Fruit fly (Drosophila melanogaster): Measurements from ENCODE around the gene CG5895.

CG5895 gene

DNA sequence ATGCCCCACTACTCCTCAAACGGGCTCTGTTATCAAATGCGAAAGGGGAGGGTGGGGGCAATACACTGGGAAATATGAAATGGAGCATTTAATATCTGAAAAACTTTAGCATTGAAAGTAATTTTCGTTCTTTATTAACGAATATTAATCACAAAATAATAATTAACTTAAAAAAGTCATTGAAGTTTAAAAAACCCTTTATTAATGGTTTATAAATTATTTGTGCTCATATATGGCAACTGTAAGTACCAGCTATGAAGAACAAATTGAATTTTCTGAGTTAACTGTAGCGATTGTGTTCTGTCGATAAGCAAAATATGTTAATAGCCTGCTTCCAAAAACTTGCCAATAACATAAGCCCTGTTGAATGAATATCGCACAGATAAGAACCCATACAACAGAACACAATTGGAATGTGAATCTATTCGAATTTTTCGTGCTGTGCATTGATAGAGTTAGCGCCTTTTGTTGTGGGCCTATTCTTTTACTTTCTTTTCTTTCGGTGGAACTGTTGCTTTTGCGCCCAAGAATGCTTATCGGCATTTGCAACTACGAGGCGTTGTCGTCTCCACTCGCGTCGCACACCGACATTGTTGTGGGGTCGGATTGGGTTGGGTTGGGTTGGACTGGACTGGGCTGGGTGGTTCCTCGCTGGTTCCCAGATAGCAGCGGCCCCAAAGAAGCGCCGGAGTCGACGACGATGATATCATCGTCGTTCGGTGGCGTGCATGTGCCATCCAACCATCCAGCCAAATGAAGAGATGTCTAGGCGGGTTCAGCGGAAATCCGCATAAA, 25.7 kb downstream of the CG5895 start (continued):
- no peak for TF ChIP-seq CoRest (tag; optimal IDR thresholded peaks at IDR 0.05)
- peak; percentile 68; the same call in 1 of the 3 replicates for TF ChIP-seq CG6175 (GFP tag; IDR thresholded peaks at IDR 0.05)
- peak; percentile 59 for TF ChIP-seq CG17385 (GFP tag; optimal IDR thresholded peaks at IDR 0.05)
- TF ChIP-seq jing (GFP tag; optimal IDR thresholded peaks at IDR 0.05), result no peak
- TF ChIP-seq MESR4 (GFP tag; optimal IDR thresholded peaks at IDR 0.05), result no peak
- TF ChIP-seq Spps (tag; optimal IDR thresholded peaks at IDR 0.05), result peak; percentile 14
- no peak for TF ChIP-seq eyg (GFP tag; optimal IDR thresholded peaks at IDR 0.05)
- peak; percentile 35 for TF ChIP-seq lilli (GFP tag; optimal IDR thresholded peaks at IDR 0.05)
- TF ChIP-seq CG6683 (GFP tag; optimal IDR thresholded peaks at IDR 0.05), result no peak
- TF ChIP-seq gcm (GFP tag; optimal IDR thresholded peaks at IDR 0.05), result no peak
- no peak for TF ChIP-seq Lim3 (GFP tag; IDR thresholded peaks at IDR 0.05)
- no peak for TF ChIP-seq ash1 (GFP tag; optimal IDR thresholded peaks at IDR 0.05)
- TF ChIP-seq Antp (GFP tag; optimal IDR thresholded peaks at IDR 0.05), result peak; percentile 19
- peak; percentile 11 for TF ChIP-seq shn (GFP tag; optimal IDR thresholded peaks at IDR 0.05)
- TF ChIP-seq CTCF (GFP tag; optimal IDR thresholded peaks at IDR 0.05), result no peak
- no peak for TF ChIP-seq bigmax (GFP tag; optimal IDR thresholded peaks at IDR 0.05)
- TF ChIP-seq wdn (GFP tag; IDR thresholded peaks at IDR 0.05), result 0 out of 2 replicates have a peak, but pooled peaks have one; percentile 7
- TF ChIP-seq psq (GFP tag; optimal IDR thresholded peaks at IDR 0.05), result peak; percentile 9
- TF ChIP-seq Chrac-16 (GFP tag; optimal IDR thresholded peaks at IDR 0.05), result peak; percentile 48
- TF ChIP-seq CG13287 (GFP tag; IDR thresholded peaks at IDR 0.05; ENCODE audit: partially characterized antibody), result no peak
- peak; percentile 29 for TF ChIP-seq CG16815 (GFP tag; optimal IDR thresholded peaks at IDR 0.05)
- no peak for TF ChIP-seq Fer2 (tag; optimal IDR thresholded peaks at IDR 0.05)
- TF ChIP-seq Ada2b (GFP tag; IDR thresholded peaks at IDR 0.05), result no peak
- no peak for TF ChIP-seq GATAe (GFP tag; conservative IDR thresholded peaks at IDR 0.05)
- no peak for TF ChIP-seq ems (GFP tag; optimal IDR thresholded peaks at IDR 0.05)
- no peak for TF ChIP-seq Lpt (GFP tag; optimal IDR thresholded peaks at IDR 0.05)
- peak; percentile 79 for TF ChIP-seq CG18262 (tag; optimal IDR thresholded peaks at IDR 0.05)
- 0 out of 2 replicates have a peak, but pooled peaks have one; percentile 19 for TF ChIP-seq rib (GFP tag; IDR thresholded peaks at IDR 0.05)
- TF ChIP-seq unc-4 (GFP tag; IDR thresholded peaks at IDR 0.05; ENCODE audit: partially characterized antibody), result no peak
- TF ChIP-seq CG18599 (GFP tag; optimal IDR thresholded peaks at IDR 0.05), result peak; percentile 42
- TF ChIP-seq CG7745 (tag; optimal IDR thresholded peaks at IDR 0.05), result no peak
- TF ChIP-seq CG9727 (GFP tag; optimal IDR thresholded peaks at IDR 0.05), result peak; percentile 76
- TF ChIP-seq CG31365 (tag; optimal IDR thresholded peaks at IDR 0.05), result no peak
- no peak for TF ChIP-seq CG10431 (GFP tag; optimal IDR thresholded peaks at IDR 0.05)
- TF ChIP-seq stwl (tag; optimal IDR thresholded peaks at IDR 0.05), result no peak
- TF ChIP-seq CG12299 (tag; optimal IDR thresholded peaks at IDR 0.05), result peak; percentile 18
- TF ChIP-seq Vsx1 (GFP tag; optimal IDR thresholded peaks at IDR 0.05), result no peak
- no peak for TF ChIP-seq CG10959 (GFP tag; IDR thresholded peaks at IDR 0.05)
- no peak for TF ChIP-seq D19A (tag; optimal IDR thresholded peaks at IDR 0.05)
- no peak for TF ChIP-seq CG34224 (GFP tag; IDR thresholded peaks at IDR 0.05; ENCODE audit: partially characterized antibody)
- TF ChIP-seq CG15011 (GFP tag; optimal IDR thresholded peaks at IDR 0.05), result peak; percentile 34
- no peak for TF ChIP-seq CG13624 (GFP tag; optimal IDR thresholded peaks at IDR 0.05)
- TF ChIP-seq CG34422 (GFP tag; IDR thresholded peaks at IDR 0.05), result no peak
- peak; percentile 65 for TF ChIP-seq tio (GFP tag; optimal IDR thresholded peaks at IDR 0.05)
- no peak for TF ChIP-seq CG9817 (tag; optimal IDR thresholded peaks at IDR 0.05)
- TF ChIP-seq kah (GFP tag; optimal IDR thresholded peaks at IDR 0.05), result no peak
- no peak for TF ChIP-seq gcm2 (GFP tag; optimal IDR thresholded peaks at IDR 0.05)
- no peak for TF ChIP-seq Mad (GFP tag; optimal IDR thresholded peaks at IDR 0.05)
- TF ChIP-seq CG2712 (tag; optimal IDR thresholded peaks at IDR 0.05), result no peak
- TF ChIP-seq CG17612 (GFP tag; IDR thresholded peaks at IDR 0.05), result no peak
